Fruit fly (Drosophila melanogaster) whole organism, prepupa: ENCODE data around the gene CG5149.
A peak's percentile ranks its signal among the peaks of the same experiment; 100 is the strongest.

Experiments
- CG6163 ChIP-seq: fragments of 200-800 bp; sonication (Bioruptor generic); IDR thresholded peaks from 3 replicates; pipeline ENCODE4 v1.3.6; 2022; ENCODE audit warnings: missing biosample characterization, missing genetic modification characterization
- Eip78C ChIP-seq: fragments of 200-800 bp; sonication (Bioruptor generic); peaks from one replicate; lab custom pipeline; 2016; ENCODE audit warnings: missing biosample characterization, missing genetic modification characterization
- Eip93F ChIP-seq: fragments of 200-800 bp; sonication (Bioruptor generic); optimal IDR thresholded peaks from 2 replicates; lab custom pipeline; 2016; ENCODE audit warnings: missing biosample characterization, mild to moderate bottlenecking, missing genetic modification characterization
- fkh ChIP-seq: fragments of 200-800 bp; sonication (Bioruptor generic); optimal IDR thresholded peaks from 3 replicates; lab custom pipeline; 2017; ENCODE audit warnings: missing biosample characterization, mild to moderate bottlenecking, missing genetic modification characterization, moderate library complexity
- svp ChIP-seq: fragments of 200-800 bp; sonication (Bioruptor generic); peaks from one replicate; lab custom pipeline; 2016; ENCODE audit warnings: missing biosample characterization, missing genetic modification characterization

The CG5149 gene

DNA sequence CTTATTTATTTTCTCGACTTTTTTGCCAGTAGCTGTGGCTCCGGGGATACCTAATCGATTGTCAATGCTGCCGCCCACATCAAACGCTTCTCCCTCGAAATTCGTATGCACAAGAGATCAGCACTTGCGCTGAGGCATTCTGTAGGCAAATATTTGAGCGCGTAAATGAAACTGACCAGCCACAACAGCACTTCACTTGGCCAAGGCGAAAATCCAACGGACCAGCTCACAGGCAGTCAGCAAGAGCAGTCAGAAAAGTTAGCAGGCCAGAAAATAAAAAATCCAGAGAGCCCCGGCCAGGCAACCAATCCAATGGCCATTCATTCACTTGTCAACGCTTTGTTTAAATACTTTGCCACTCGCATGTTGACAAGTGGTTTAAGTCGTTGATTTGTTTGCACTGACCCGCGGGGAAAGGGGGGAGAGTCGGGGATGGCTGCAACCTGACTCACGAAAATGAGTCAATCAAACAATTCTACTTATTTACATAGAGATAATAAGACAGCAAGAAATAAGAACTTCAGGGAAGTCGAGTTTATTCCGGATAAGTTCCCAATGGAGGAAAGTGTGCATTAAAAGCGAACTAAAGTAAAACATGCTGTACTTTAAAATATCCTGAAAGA, 48.5 kb downstream of the CG5149 start:
- TF ChIP-seq Eip78C (GFP tag; lab: Kevin White, UChicago) (peak; percentile 26), svp (peak; percentile 29), CG6163 (GFP tag; lab: Robert Waterston, UW) (0 out of 3 replicates have a peak, but pooled peaks have one; percentile 8), fkh (GFP tag; lab: Kevin White, UChicago) (peak; percentile 85), Eip93F (GFP tag; lab: Kevin White, UChicago) (no peak)
